Worm (Caenorhabditis elegans) whole organism, late embryonic: ENCODE results near the gene T01G5.8.

ENCODE experiments used
- C38D4.7 ChIP-seq: fragments of 200-800 bp; sonication (Bioruptor generic); optimal IDR thresholded peaks from 2 replicates; lab custom pipeline; 2018; ENCODE audit warnings: mild to moderate bottlenecking, missing genetic modification characterization, moderate library complexity, missing compliant biosample characterization
- K02D7.2 ChIP-seq: sonication (generic microtip); optimal IDR thresholded peaks from 2 replicates; lab custom pipeline; 2017; ENCODE audit warnings: mild to moderate bottlenecking, missing genetic modification characterization, missing compliant biosample characterization
- K09A11.1 ChIP-seq: sonication (generic microtip); optimal IDR thresholded peaks from 2 replicates; lab custom pipeline; 2017; ENCODE audit warnings: antibody characterized with exemption, mild to moderate bottlenecking, missing genetic modification characterization, missing compliant biosample characterization; ENCODE audit not compliant: insufficient read depth
- T23F11.4 ChIP-seq: fragments of 200-800 bp; sonication (Bioruptor generic); optimal IDR thresholded peaks from 2 replicates; lab custom pipeline; 2018; ENCODE audit warnings: mild to moderate bottlenecking, missing genetic modification characterization, missing compliant biosample characterization
- Y22D7AL.16 ChIP-seq: sonication (generic microtip); optimal IDR thresholded peaks from 2 replicates; lab custom pipeline; 2016; ENCODE audit warnings: missing genetic modification characterization, missing compliant biosample characterization
- ama-1 ChIP-seq: fragments of 150-350 bp; optimal IDR thresholded peaks from 2 replicates; lab custom pipeline; 2014
- ceh-14 ChIP-seq: sonication (generic microtip); optimal IDR thresholded peaks from 2 replicates; lab custom pipeline; 2016; ENCODE audit warnings: missing genotype, missing genetic modification characterization, missing compliant biosample characterization
- ceh-18 ChIP-seq: sonication (generic microtip); optimal IDR thresholded peaks from 2 replicates; lab custom pipeline; 2016; ENCODE audit warnings: missing genetic modification characterization, missing compliant biosample characterization
- ceh-19 ChIP-seq: fragments of 200-800 bp; sonication (Bioruptor generic); optimal IDR thresholded peaks from 2 replicates; lab custom pipeline; 2018; ENCODE audit warnings: mild to moderate bottlenecking, missing genetic modification characterization, missing compliant biosample characterization
- ceh-22 ChIP-seq: sonication (generic microtip); optimal IDR thresholded peaks from 2 replicates; lab custom pipeline; 2017; ENCODE audit warnings: missing biosample characterization, missing genetic modification characterization
- ceh-24 ChIP-seq: sonication (generic microtip); optimal IDR thresholded peaks from 2 replicates; lab custom pipeline; 2016; ENCODE audit warnings: mild to moderate bottlenecking, missing genetic modification characterization, missing compliant biosample characterization
- ceh-30 ChIP-seq: fragments of 150-350 bp; optimal IDR thresholded peaks from 2 replicates; lab custom pipeline; 2014; ENCODE audit warnings: missing biosample characterization, missing genetic modification characterization
- ceh-31 ChIP-seq: sonication (generic microtip); optimal IDR thresholded peaks from 2 replicates; lab custom pipeline; 2016; ENCODE audit warnings: missing genetic modification characterization, missing compliant biosample characterization
- ceh-48 ChIP-seq: sonication (generic microtip); optimal IDR thresholded peaks from 2 replicates; lab custom pipeline; 2016; ENCODE audit warnings: missing genetic modification characterization, inconsistent platforms, missing compliant biosample characterization
- ceh-6 ChIP-seq: fragments of 200-800 bp; sonication (Bioruptor generic); optimal IDR thresholded peaks from 2 replicates; lab custom pipeline; 2018; ENCODE audit warnings: mild to moderate bottlenecking, missing genetic modification characterization, missing compliant biosample characterization
- dmd-4 ChIP-seq: sonication (generic microtip); optimal IDR thresholded peaks from 2 replicates; lab custom pipeline; 2016; ENCODE audit warnings: borderline replicate concordance, missing genetic modification characterization, missing compliant biosample characterization
- dve-1 ChIP-seq: sonication (generic microtip); optimal IDR thresholded peaks from 2 replicates; lab custom pipeline; 2017; ENCODE audit warnings: antibody characterized with exemption, mild to moderate bottlenecking, missing genetic modification characterization, missing compliant biosample characterization
- elt-2 ChIP-seq: sonication (generic microtip); optimal IDR thresholded peaks from 2 replicates; lab custom pipeline; 2016; ENCODE audit warnings: missing genetic modification reagents, missing genetic modification characterization, missing compliant biosample characterization
- fax-1 ChIP-seq: sonication (generic microtip); optimal IDR thresholded peaks from 2 replicates; lab custom pipeline; 2016; ENCODE audit warnings: missing genotype, missing genetic modification characterization, missing compliant biosample characterization
- fkh-10 ChIP-seq: fragments of 150-350 bp; optimal IDR thresholded peaks from 2 replicates; lab custom pipeline; 2014; ENCODE audit warnings: missing biosample characterization, missing genetic modification reagents, missing genetic modification characterization
- hlh-15 ChIP-seq: sonication (generic microtip); optimal IDR thresholded peaks from 2 replicates; lab custom pipeline; 2016; ENCODE audit warnings: missing genetic modification characterization, missing compliant biosample characterization
- hlh-30 ChIP-seq: sonication (generic microtip); optimal IDR thresholded peaks from 2 replicates; lab custom pipeline; 2017; ENCODE audit warnings: antibody characterized with exemption, missing genetic modification characterization, missing compliant biosample characterization; ENCODE audit not compliant: insufficient read depth
- hlh-6 ChIP-seq: sonication (generic microtip); optimal IDR thresholded peaks from 2 replicates; lab custom pipeline; 2016; ENCODE audit warnings: missing genotype, missing genetic modification characterization, missing compliant biosample characterization
- lin-11 ChIP-seq: fragments of 200-800 bp; sonication (Bioruptor generic); optimal IDR thresholded peaks from 2 replicates; lab custom pipeline; 2018; ENCODE audit warnings: mild to moderate bottlenecking, missing genetic modification characterization, missing compliant biosample characterization
- mec-3 ChIP-seq: sonication (generic microtip); optimal IDR thresholded peaks from 2 replicates; lab custom pipeline; 2016; ENCODE audit warnings: borderline replicate concordance, missing genetic modification characterization, missing compliant biosample characterization
- nfya-1 ChIP-seq: sonication (generic microtip); optimal IDR thresholded peaks from 2 replicates; lab custom pipeline; 2017; ENCODE audit warnings: missing genetic modification characterization, mild to moderate bottlenecking, missing compliant biosample characterization, antibody characterized with exemption, moderate library complexity
- npax-4 ChIP-seq: sonication (generic microtip); optimal IDR thresholded peaks from 2 replicates; lab custom pipeline; 2016; ENCODE audit warnings: missing genetic modification characterization, missing compliant biosample characterization
- pag-3 ChIP-seq: sonication (generic microtip); optimal IDR thresholded peaks from 2 replicates; lab custom pipeline; 2016; ENCODE audit warnings: missing compliant biosample characterization, missing genetic modification characterization, borderline replicate concordance
- pat-9 ChIP-seq: fragments of 200-800 bp; sonication (Bioruptor generic); optimal IDR thresholded peaks from 2 replicates; lab custom pipeline; 2018; ENCODE audit warnings: mild to moderate bottlenecking, missing genetic modification characterization, moderate library complexity, missing compliant biosample characterization
- pax-1 ChIP-seq: fragments of 150-350 bp; optimal IDR thresholded peaks from 2 replicates; lab custom pipeline; 2014; ENCODE audit warnings: missing biosample characterization, missing genetic modification characterization
- pha-2 ChIP-seq: sonication (generic microtip); optimal IDR thresholded peaks from 2 replicates; lab custom pipeline; 2017; ENCODE audit warnings: mild to moderate bottlenecking, missing genetic modification characterization, missing compliant biosample characterization
- pros-1 ChIP-seq: fragments of 150-350 bp; optimal IDR thresholded peaks from 2 replicates; lab custom pipeline; 2014; ENCODE audit warnings: missing biosample characterization, missing genetic modification reagents, missing genetic modification characterization
- ref-2 ChIP-seq: sonication (generic microtip); optimal IDR thresholded peaks from 2 replicates; lab custom pipeline; 2016; ENCODE audit warnings: missing genetic modification characterization, missing compliant biosample characterization
- rnt-1 ChIP-seq: sonication (generic microtip); optimal IDR thresholded peaks from 2 replicates; lab custom pipeline; 2016; ENCODE audit warnings: missing genetic modification characterization, missing compliant biosample characterization
- sdc-2 ChIP-seq: sonication (generic microtip); optimal IDR thresholded peaks from 2 replicates; lab custom pipeline; 2016; ENCODE audit warnings: missing genotype, missing genetic modification characterization, missing compliant biosample characterization
- sox-2 ChIP-seq: fragments of 200-800 bp; sonication (Bioruptor generic); IDR thresholded peaks from 2 replicates; pipeline ENCODE4 v1.3.6; 2022; ENCODE audit warnings: missing genetic modification reagents, missing genetic modification characterization, missing compliant biosample characterization
- sox-4 ChIP-seq: sonication (generic microtip); optimal IDR thresholded peaks from 2 replicates; lab custom pipeline; 2017; ENCODE audit warnings: mild to moderate bottlenecking, missing genetic modification characterization, inconsistent platforms, missing compliant biosample characterization
- tbx-2 ChIP-seq: sonication (generic microtip); optimal IDR thresholded peaks from 2 replicates; lab custom pipeline; 2016; ENCODE audit warnings: missing genetic modification characterization, missing compliant biosample characterization
- ttx-3 ChIP-seq: sonication (generic microtip); optimal IDR thresholded peaks from 2 replicates; lab custom pipeline; 2016; ENCODE audit warnings: missing genetic modification reagents, missing genetic modification characterization, missing compliant biosample characterization
- unc-55 ChIP-seq: sonication (generic microtip); optimal IDR thresholded peaks from 2 replicates; lab custom pipeline; 2017; ENCODE audit warnings: missing biosample characterization, missing genetic modification reagents, missing genetic modification characterization
- unc-86 ChIP-seq: sonication (generic microtip); optimal IDR thresholded peaks from 2 replicates; lab custom pipeline; 2016; ENCODE audit warnings: missing genetic modification characterization, missing compliant biosample characterization
- ztf-16 ChIP-seq: sonication (generic microtip); optimal IDR thresholded peaks from 2 replicates; lab custom pipeline; 2017; ENCODE audit warnings: missing genetic modification characterization, missing compliant biosample characterization

The T01G5.8 gene

DNA sequence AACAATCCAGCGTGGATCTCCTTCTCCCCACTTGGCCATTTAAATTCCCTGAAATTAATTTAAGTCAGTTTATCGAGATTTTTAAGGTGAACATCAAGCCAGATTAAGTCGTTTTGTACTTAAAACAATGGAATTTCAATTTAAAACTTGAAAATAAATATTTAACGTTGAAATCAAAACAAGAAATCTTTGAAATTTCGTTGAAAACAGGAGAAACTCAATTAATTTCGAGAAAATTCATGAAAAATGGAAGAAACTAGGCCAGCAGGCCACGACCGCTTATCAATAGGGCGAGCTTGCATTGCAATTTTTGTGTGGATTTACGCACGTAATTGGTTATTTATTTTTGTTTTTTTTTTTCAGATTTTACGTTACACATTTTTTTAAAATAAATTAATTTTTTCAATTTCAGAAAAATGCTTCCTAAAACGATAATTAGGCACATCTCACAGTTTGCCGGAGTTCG lies 30.7 kb upstream of the T01G5.8 start, which contains the start of the genes ahsa-1 and C01G10.7 (continued):
- TF ChIP-seq hlh-15 (tag; lab: Kevin White, UChicago): no peak

DNA sequence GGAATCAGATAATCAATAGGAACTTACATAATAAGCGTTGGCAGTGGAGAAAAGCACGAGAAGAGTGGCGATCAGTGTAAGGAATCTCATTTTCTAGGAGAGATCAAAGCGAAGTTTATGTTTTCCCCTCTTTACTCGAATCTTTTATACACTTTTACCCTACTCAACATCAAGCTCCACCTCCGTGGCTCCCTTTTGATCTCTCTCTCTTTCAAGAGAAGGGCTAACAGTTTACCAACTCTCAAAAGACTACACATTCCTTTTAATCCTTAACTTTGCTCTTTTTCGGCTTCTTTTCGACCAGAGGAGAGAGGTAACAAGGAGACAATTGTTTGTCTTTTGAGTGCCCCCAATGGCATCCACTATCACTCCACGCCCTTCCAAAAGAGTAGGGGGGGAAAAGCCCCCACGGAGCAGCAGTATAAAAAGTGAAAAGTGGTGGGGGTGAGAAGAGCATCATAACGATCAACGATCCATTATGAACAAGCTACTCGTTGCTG lies 28.8 kb upstream of the T01G5.8 start, which contains the start of the genes C01G10.15 and C01G10.6:
Gene C01G10.15 (minus strand): TSS at position 101 of the 500 bp plus-strand sequence.
Gene C01G10.6 (plus strand): TSS at position 450 of the 500 bp plus-strand sequence.
- TF ChIP-seq hlh-30 (tag; lab: Kevin White, UChicago) (no peak), fkh-10 (no peak), ztf-16 (tag; lab: Kevin White, UChicago) (no peak), ceh-24 (tag; lab: Kevin White, UChicago) (no peak), ref-2 (tag; lab: Kevin White, UChicago) (no peak), elt-2 (tag; lab: Kevin White, UChicago) (no peak), tbx-2 (tag; lab: Kevin White, UChicago) (no peak), unc-55 (GFP tag; lab: Kevin White, UChicago) (no peak), ttx-3 (tag; lab: Kevin White, UChicago) (no peak), ceh-31 (tag; lab: Kevin White, UChicago) (no peak), Y22D7AL.16 (no peak), dmd-4 (no peak), pha-2 (tag; lab: Kevin White, UChicago) (no peak)

DNA sequence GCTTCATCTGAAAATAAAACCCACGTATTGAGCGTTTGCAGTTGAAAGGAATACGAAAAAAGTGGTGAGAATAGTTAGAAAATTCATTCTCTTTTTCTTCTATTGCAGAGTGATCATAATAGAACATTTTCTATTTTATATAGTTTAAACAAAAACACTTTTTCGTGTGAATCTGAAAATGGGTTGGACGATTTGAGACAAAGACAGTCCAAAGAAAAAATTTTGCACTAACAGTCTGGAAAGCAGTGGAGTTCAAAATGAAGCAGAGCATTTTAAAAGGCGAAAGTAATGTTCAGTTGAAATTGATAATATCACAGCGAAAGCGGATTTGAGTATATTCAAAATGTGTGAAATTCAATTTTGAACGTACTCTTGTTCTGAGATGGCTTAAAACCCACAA lies 27.5 kb upstream of the T01G5.8 start, which contains the start of gene C01G10.18:
Gene C01G10.18 (minus strand): TSS at position 101 of the 400 bp plus-strand sequence.
- TF ChIP-seq mec-3 (tag; lab: Kevin White, UChicago) (no peak), ceh-30 (tag; lab: Kevin White, UChicago) (no peak), pag-3 (tag; lab: Kevin White, UChicago) (no peak), ref-2 (tag; lab: Kevin White, UChicago) (no peak), ceh-22 (tag; lab: Kevin White, UChicago) (no peak), fax-1 (no peak), nfya-1 (tag; lab: Kevin White, UChicago) (no peak), pat-9 (tag; lab: Kevin White, UChicago) (no peak), hlh-6 (tag; lab: Kevin White, UChicago) (no peak), K09A11.1 (tag; lab: Kevin White, UChicago) (no peak), ceh-18 (no peak), sox-2 (GFP tag; lab: Robert Waterston, UW) (no peak), ceh-19 (no peak), pax-1 (no peak), T23F11.4 (no peak), sdc-2 (tag; lab: Kevin White, UChicago) (no peak), C38D4.7 (GFP tag; lab: Kevin White, UChicago) (no peak), rnt-1 (tag; lab: Kevin White, UChicago) (no peak), ceh-31 (tag; lab: Kevin White, UChicago) (no peak), lin-11 (tag; lab: Kevin White, UChicago) (no peak)
- TF ChIP-seq, all 69 proteins: peak for 0

DNA sequence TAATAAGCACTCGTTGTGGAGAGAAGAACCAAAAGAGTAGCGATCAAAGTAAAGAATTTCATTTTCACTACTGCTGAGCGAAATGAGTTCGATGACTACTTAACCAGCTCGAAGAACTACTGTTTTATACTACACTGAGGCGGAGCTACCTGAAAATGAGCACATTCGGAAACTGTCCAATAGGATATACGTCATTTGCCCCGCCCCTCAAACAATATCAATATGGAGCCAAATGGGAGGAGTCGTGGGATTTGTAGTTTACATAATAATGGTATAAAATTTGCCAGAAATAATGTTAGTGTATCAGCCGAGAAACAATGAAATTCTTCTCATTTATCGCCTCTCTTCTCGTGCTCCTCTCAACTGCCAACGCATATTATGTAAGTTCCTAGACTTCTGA lies 26.6 kb upstream of the T01G5.8 start, which contains the start of the genes C01G10.5 and C01G10.4:
Gene C01G10.5 (minus strand): TSS at position 101 of the 400 bp plus-strand sequence.
Gene C01G10.4 (plus strand): TSS at position 303 of the 400 bp plus-strand sequence.
- TF ChIP-seq K09A11.1 (tag; lab: Kevin White, UChicago) (no peak), ceh-19 (no peak), ceh-48 (tag; lab: Kevin White, UChicago) (no peak), tbx-2 (tag; lab: Kevin White, UChicago) (no peak), ceh-14 (tag; lab: Kevin White, UChicago) (no peak), K02D7.2 (tag; lab: Kevin White, UChicago) (no peak), unc-86 (tag; lab: Kevin White, UChicago) (no peak), ceh-6 (no peak), ama-1 (no peak), sox-2 (GFP tag; lab: Robert Waterston, UW) (no peak), ceh-31 (tag; lab: Kevin White, UChicago) (no peak), sox-4 (tag; lab: Kevin White, UChicago) (no peak), pat-9 (tag; lab: Kevin White, UChicago) (no peak), unc-55 (GFP tag; lab: Kevin White, UChicago) (no peak), npax-4 (no peak), pha-2 (tag; lab: Kevin White, UChicago) (no peak), fax-1 (no peak), dve-1 (tag; lab: Kevin White, UChicago) (no peak), pros-1 (tag; lab: Kevin White, UChicago) (no peak)
